Worm (Caenorhabditis elegans) whole organism, L3 larva: ENCODE results near the gene rpa-1.

ENCODE experiments used
- R02D3.7 ChIP-seq: fragments of 150-350 bp; optimal IDR thresholded peaks from 2 replicates; lab custom pipeline; 2014; ENCODE audit warnings: missing biosample characterization, missing genetic modification characterization
- ZK546.5 ChIP-seq: sonication (generic microtip); optimal IDR thresholded peaks from 2 replicates; lab custom pipeline; 2017; ENCODE audit warnings: missing biosample characterization, missing genetic modification characterization
- aly-2 ChIP-seq: fragments of 150-350 bp; optimal IDR thresholded peaks from 2 replicates; lab custom pipeline; 2014; ENCODE audit warnings: missing biosample characterization, missing genetic modification characterization
- ama-1 ChIP-seq: fragments of 150-350 bp; optimal IDR thresholded peaks from 2 replicates; lab custom pipeline; 2018
- ceh-16 ChIP-seq: sonication (generic microtip); optimal IDR thresholded peaks from 2 replicates; lab custom pipeline; 2017; ENCODE audit warnings: missing biosample characterization, missing genetic modification characterization
- ceh-28 ChIP-seq: fragments of 150-350 bp; optimal IDR thresholded peaks from 2 replicates; lab custom pipeline; 2014; ENCODE audit warnings: missing biosample characterization, missing genetic modification reagents, missing genetic modification characterization
- ceh-82 ChIP-seq: fragments of 150-350 bp; optimal IDR thresholded peaks from 2 replicates; lab custom pipeline; 2014; ENCODE audit warnings: missing biosample characterization, missing genetic modification characterization
- ceh-9 ChIP-seq: sonication (generic microtip); optimal IDR thresholded peaks from 2 replicates; lab custom pipeline; 2018; ENCODE audit warnings: missing biosample characterization, missing genetic modification characterization
- daf-12 ChIP-seq: fragments of 150-350 bp; optimal IDR thresholded peaks from 2 replicates; lab custom pipeline; 2014; ENCODE audit warnings: missing biosample characterization, missing genetic modification reagents, missing genetic modification characterization
- egl-27 ChIP-seq: sonication (generic microtip); optimal IDR thresholded peaks from 4 replicates; lab custom pipeline; 2017; ENCODE audit warnings: missing biosample characterization, missing genetic modification reagents, missing genetic modification characterization
- egl-5 ChIP-seq: fragments of 150-350 bp; optimal IDR thresholded peaks from 2 replicates; lab custom pipeline; 2017; ENCODE audit warnings: missing biosample characterization, missing genetic modification reagents, missing genetic modification characterization, inconsistent platforms
- elt-1 ChIP-seq: fragments of 150-350 bp; optimal IDR thresholded peaks from 2 replicates; lab custom pipeline; 2014; ENCODE audit warnings: missing biosample characterization, missing genetic modification characterization
- elt-2 ChIP-seq: sonication (generic microtip); optimal IDR thresholded peaks from 2 replicates; lab custom pipeline; 2016; ENCODE audit warnings: missing genetic modification reagents, mild to moderate bottlenecking, missing genetic modification characterization, missing compliant biosample characterization
- elt-3 ChIP-seq, 3 experiments: fragments of 150-350 bp in 1 of 3; sonication (generic microtip) in 2 of 3; optimal IDR thresholded peaks; 2 replicates in 2 of 3; 4 replicates in 1 of 3; lab custom pipeline; 2014 to 2017; ENCODE audit warnings: missing biosample characterization in 3 of 3, missing genetic modification characterization in 3 of 3
- eor-1 ChIP-seq, 2 experiments: fragments of 150-350 bp; optimal IDR thresholded peaks; 2 replicates each; lab custom pipeline; 2014 to 2018; ENCODE audit warnings: missing biosample characterization in 2 of 2, missing genetic modification characterization in 2 of 2
- fkh-10 ChIP-seq: sonication (generic microtip); optimal IDR thresholded peaks from 2 replicates; lab custom pipeline; 2017; ENCODE audit warnings: missing biosample characterization, missing genetic modification reagents, missing genetic modification characterization
- fkh-2 ChIP-seq: fragments of 150-350 bp; optimal IDR thresholded peaks from 2 replicates; lab custom pipeline; 2014; ENCODE audit warnings: missing biosample characterization, missing genetic modification reagents, missing genetic modification characterization
- fos-1 ChIP-seq: fragments of 150-350 bp; optimal IDR thresholded peaks from 2 replicates; lab custom pipeline; 2014; ENCODE audit warnings: missing biosample characterization, missing genetic modification characterization
- hmg-11 ChIP-seq: sonication (generic microtip); optimal IDR thresholded peaks from 2 replicates; lab custom pipeline; 2016; ENCODE audit warnings: missing genetic modification characterization, missing compliant biosample characterization
- jun-1 ChIP-seq: fragments of 150-350 bp; optimal IDR thresholded peaks from 2 replicates; lab custom pipeline; 2014; ENCODE audit warnings: missing biosample characterization, missing genetic modification reagents, missing genetic modification characterization
- lin-15B ChIP-seq: fragments of 150-350 bp; optimal IDR thresholded peaks from 2 replicates; lab custom pipeline; 2014; ENCODE audit warnings: missing biosample characterization, missing genetic modification characterization
- lin-39 ChIP-seq: fragments of 150-350 bp; optimal IDR thresholded peaks from 2 replicates; lab custom pipeline; 2018; ENCODE audit warnings: missing biosample characterization, missing genetic modification reagents, missing genetic modification characterization
- lsy-12 ChIP-seq: sonication (generic microtip); optimal IDR thresholded peaks from 2 replicates; lab custom pipeline; 2016; ENCODE audit warnings: mild to moderate bottlenecking, missing genetic modification characterization, missing compliant biosample characterization
- mdl-1 ChIP-seq: fragments of 150-350 bp; optimal IDR thresholded peaks from 2 replicates; lab custom pipeline; 2014; ENCODE audit warnings: missing biosample characterization, missing genetic modification characterization
- mml-1 ChIP-seq: fragments of 150-350 bp; sonication (generic microtip); optimal IDR thresholded peaks from 3 replicates; lab custom pipeline; 2014; ENCODE audit warnings: missing biosample characterization, missing genetic modification characterization
- nfya-1 ChIP-seq: sonication (generic microtip); optimal IDR thresholded peaks from 2 replicates; lab custom pipeline; 2017; ENCODE audit warnings: missing genetic modification characterization, mild to moderate bottlenecking, missing compliant biosample characterization, antibody characterized with exemption, moderate library complexity; ENCODE audit not compliant: insufficient read depth
- nhr-11 ChIP-seq: fragments of 150-350 bp; optimal IDR thresholded peaks from 2 replicates; lab custom pipeline; 2014; ENCODE audit warnings: missing biosample characterization, missing genetic modification characterization
- nhr-12 ChIP-seq: fragments of 150-350 bp; optimal IDR thresholded peaks from 2 replicates; lab custom pipeline; 2014; ENCODE audit warnings: missing biosample characterization, missing genetic modification characterization
- nhr-23 ChIP-seq: fragments of 150-350 bp; optimal IDR thresholded peaks from 2 replicates; lab custom pipeline; 2014; ENCODE audit warnings: missing biosample characterization, missing genetic modification reagents, missing genetic modification characterization
- nhr-237 ChIP-seq: fragments of 150-350 bp; optimal IDR thresholded peaks from 2 replicates; lab custom pipeline; 2014; ENCODE audit warnings: missing biosample characterization, missing genetic modification characterization
- nhr-25 ChIP-seq: sonication (generic microtip); optimal IDR thresholded peaks from 2 replicates; lab custom pipeline; 2017; ENCODE audit warnings: missing biosample characterization, missing genetic modification characterization
- nhr-28 ChIP-seq: fragments of 150-350 bp; optimal IDR thresholded peaks from 2 replicates; lab custom pipeline; 2014; ENCODE audit warnings: missing biosample characterization, missing genetic modification characterization
- nhr-43 ChIP-seq: sonication (generic microtip); optimal IDR thresholded peaks from 2 replicates; lab custom pipeline; 2016; ENCODE audit warnings: mild to moderate bottlenecking, missing genetic modification characterization, missing compliant biosample characterization; ENCODE audit not compliant: poor library complexity, severe bottlenecking
- nhr-67 ChIP-seq: fragments of 150-350 bp; optimal IDR thresholded peaks from 2 replicates; lab custom pipeline; 2014; ENCODE audit warnings: missing biosample characterization, missing genetic modification characterization
- nhr-76 ChIP-seq: fragments of 150-350 bp; sonication (generic microtip); optimal IDR thresholded peaks from 5 replicates; lab custom pipeline; 2014; ENCODE audit warnings: missing biosample characterization, missing genetic modification characterization
- nhr-77 ChIP-seq: fragments of 150-350 bp; optimal IDR thresholded peaks from 2 replicates; lab custom pipeline; 2014; ENCODE audit warnings: missing biosample characterization, missing genetic modification characterization
- pha-4 ChIP-seq: fragments of 150-350 bp; optimal IDR thresholded peaks from 2 replicates; lab custom pipeline; 2014; ENCODE audit warnings: missing biosample characterization, missing genetic modification reagents, missing genetic modification characterization
- pqm-1 ChIP-seq: fragments of 150-350 bp; optimal IDR thresholded peaks from 2 replicates; lab custom pipeline; 2017; ENCODE audit warnings: missing biosample characterization, missing genetic modification characterization, inconsistent platforms
- sea-2 ChIP-seq: fragments of 150-350 bp; sonication (generic microtip); optimal IDR thresholded peaks from 4 replicates; lab custom pipeline; 2014; ENCODE audit warnings: missing biosample characterization, missing genetic modification reagents, missing genetic modification characterization
- skn-1 ChIP-seq: fragments of 150-350 bp; optimal IDR thresholded peaks from 2 replicates; lab custom pipeline; 2014; ENCODE audit warnings: missing biosample characterization, missing genetic modification characterization
- snpc-4 ChIP-seq: fragments of 150-350 bp; optimal IDR thresholded peaks from 2 replicates; lab custom pipeline; 2014; ENCODE audit warnings: missing biosample characterization, missing genetic modification characterization
- tbx-2 ChIP-seq: sonication (generic microtip); optimal IDR thresholded peaks from 2 replicates; lab custom pipeline; 2016; ENCODE audit warnings: mild to moderate bottlenecking, missing genetic modification characterization, missing compliant biosample characterization
- unc-39 ChIP-seq: sonication (generic microtip); optimal IDR thresholded peaks from 4 replicates; lab custom pipeline; 2017; ENCODE audit warnings: missing biosample characterization, missing genetic modification characterization
- unc-62 ChIP-seq: fragments of 150-350 bp; sonication (generic microtip); optimal IDR thresholded peaks from 4 replicates; lab custom pipeline; 2014; ENCODE audit warnings: missing biosample characterization, missing genetic modification reagents, missing genetic modification characterization
- zag-1 ChIP-seq: fragments of 150-350 bp; optimal IDR thresholded peaks from 2 replicates; lab custom pipeline; 2014; ENCODE audit warnings: missing biosample characterization, missing genetic modification characterization
- ztf-11 ChIP-seq: fragments of 150-350 bp; optimal IDR thresholded peaks from 2 replicates; lab custom pipeline; 2014; ENCODE audit warnings: missing biosample characterization, missing genetic modification characterization
- ztf-4 ChIP-seq: fragments of 150-350 bp; optimal IDR thresholded peaks from 2 replicates; lab custom pipeline; 2014; ENCODE audit warnings: missing biosample characterization, missing genetic modification characterization

rpa-1 gene

ce11 chrII:7663704-7664660 is at the start of gene rpa-1, which contains the start of gene F18A1.7:
Gene rpa-1 (plus strand): TSS chrII:7664582.
Gene F18A1.7 (minus strand): TSS chrII:7663754.
- TF ChIP-seq pha-4 (tag; lab: Kevin White, UChicago), result peak; percentile 54
- peak; percentile 15 for TF ChIP-seq nfya-1 (tag; lab: Kevin White, UChicago)
- no peak for TF ChIP-seq nhr-77 (tag; lab: Kevin White, UChicago)
- no peak for TF ChIP-seq fos-1 (tag; lab: Kevin White, UChicago)
- TF ChIP-seq elt-2 (tag; lab: Kevin White, UChicago), result no peak
- no peak for TF ChIP-seq mml-1
- no peak for TF ChIP-seq mdl-1 (tag; lab: Kevin White, UChicago)
- TF ChIP-seq zag-1 (tag; lab: Kevin White, UChicago), result no peak
- TF ChIP-seq ZK546.5 (tag; lab: Kevin White, UChicago), result no peak

ce11 chrII:7615318-7615891 is 49.0 kb upstream of the rpa-1 start:
- TF ChIP-seq sea-2 (GFP tag; lab: Kevin White, UChicago) (no peak), fkh-10 (GFP tag; lab: Kevin White, UChicago) (no peak), ama-1 (peak; percentile 69), nhr-23 (tag; lab: Kevin White, UChicago) (peak; percentile 5), nhr-11 (no peak), nhr-76 (tag; lab: Kevin White, UChicago) (no peak), egl-5 (no peak), egl-27 (tag; lab: Kevin White, UChicago) (no peak), ZK546.5 (tag; lab: Kevin White, UChicago) (no peak), nhr-237 (tag; lab: Kevin White, UChicago) (no peak), R02D3.7 (tag; lab: Kevin White, UChicago) (peak; percentile 7), elt-3 (tag; optimal IDR thresholded peaks at IDR 0.05; lab: Kevin White, UChicago) (no peak), zag-1 (tag; lab: Kevin White, UChicago) (no peak), nhr-77 (tag; lab: Kevin White, UChicago) (no peak), elt-2 (tag; lab: Kevin White, UChicago) (peak; percentile 15), ceh-82 (tag; lab: Kevin White, UChicago) (no peak), eor-1 (tag; optimal IDR thresholded peaks at IDR 0.05; lab: Kevin White, UChicago) (no peak), fkh-2 (tag; lab: Kevin White, UChicago) (no peak), snpc-4 (no peak), pqm-1 (tag; lab: Kevin White, UChicago) (no peak), lin-15B (tag; lab: Kevin White, UChicago) (no peak), ztf-4 (no peak), ceh-16 (no peak), hmg-11 (peak; percentile 66), jun-1 (no peak), nhr-43 (no peak), nfya-1 (tag; lab: Kevin White, UChicago) (peak; percentile 53), nhr-12 (no peak), lsy-12 (tag; lab: Kevin White, UChicago) (no peak), nhr-28 (tag; lab: Kevin White, UChicago) (no peak), lin-39 (tag; lab: Kevin White, UChicago) (no peak), nhr-67 (tag; lab: Kevin White, UChicago) (no peak), unc-39 (tag; lab: Kevin White, UChicago) (no peak), fos-1 (tag; lab: Kevin White, UChicago) (no peak), pha-4 (tag; lab: Kevin White, UChicago) (peak; percentile 47), ceh-9 (no peak), ztf-11 (no peak), mml-1 (no peak), daf-12 (tag; lab: Kevin White, UChicago) (no peak), tbx-2 (tag; lab: Kevin White, UChicago) (no peak), elt-1 (no peak), unc-62 (no peak), mdl-1 (tag; lab: Kevin White, UChicago) (no peak), nhr-25 (no peak), skn-1 (tag; lab: Kevin White, UChicago) (no peak), aly-2 (tag; lab: Kevin White, UChicago) (no peak), ceh-28 (tag; lab: Kevin White, UChicago) (peak; percentile 56)
- TF ChIP-seq, all 47 proteins: peak for 8
